Fruit fly (Drosophila melanogaster) S2 (cell line): ENCODE data around the gene RanBP3.

ENCODE experiments used
- CG8478 ChIP-seq: fragments of >200 bp; optimal IDR thresholded peaks from 2 replicates; lab custom pipeline; 2018
- CTCF ChIP-seq, 2 experiments: fragments of >200 bp; optimal IDR thresholded peaks; 2 replicates each; lab custom pipeline; 2018

The RanBP3 gene

DNA sequence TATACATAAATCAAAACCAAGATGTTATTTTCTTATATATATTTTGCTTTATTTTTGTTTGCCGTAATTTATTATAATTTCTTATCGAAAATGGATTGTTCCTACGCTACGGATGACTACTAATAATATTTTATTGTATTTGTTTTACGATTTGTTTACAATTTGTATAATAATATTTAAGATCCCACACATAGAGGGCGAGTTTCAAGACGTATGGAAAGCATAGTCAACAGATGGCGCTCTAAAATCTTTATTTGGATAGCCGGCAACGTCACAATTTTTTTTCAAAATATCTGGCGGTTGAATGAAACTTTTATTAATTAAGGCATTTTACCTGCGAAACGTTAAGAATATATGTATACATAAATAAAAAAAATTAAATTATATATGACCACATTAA lies 30.7 kb downstream of the RanBP3 start:
- TF ChIP-seq CTCF (optimal IDR thresholded peaks at IDR 0.05; lab: Kevin White, UChicago) (peak; percentile 54 to 90), CG8478 (no peak)

DNA sequence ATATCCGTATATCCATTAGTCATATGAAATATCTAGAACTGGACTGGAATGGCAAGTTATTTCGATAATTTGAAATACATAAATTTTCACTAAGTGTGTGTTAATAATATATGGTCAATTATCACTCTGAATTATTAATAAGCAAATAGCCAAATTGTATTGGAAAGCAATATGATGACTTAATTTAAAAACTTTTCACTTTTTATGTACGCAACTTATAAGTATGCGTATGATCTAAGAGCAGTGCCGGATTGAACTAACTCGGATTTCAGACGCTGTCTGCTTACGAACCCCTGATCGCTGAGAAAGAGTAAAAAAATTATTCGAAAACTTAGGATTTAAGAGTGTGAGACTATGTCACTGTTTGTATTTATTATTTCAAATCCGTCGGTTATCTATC lies 31.1 kb downstream of the RanBP3 start, which contains the start of gene CG10232:
CG10232 (minus strand) TSS at position 101 of the 400 bp plus-strand sequence.
- TF ChIP-seq CTCF (optimal IDR thresholded peaks at IDR 0.05; lab: Kevin White, UChicago) (no peak), CG8478 (no peak)

DNA sequence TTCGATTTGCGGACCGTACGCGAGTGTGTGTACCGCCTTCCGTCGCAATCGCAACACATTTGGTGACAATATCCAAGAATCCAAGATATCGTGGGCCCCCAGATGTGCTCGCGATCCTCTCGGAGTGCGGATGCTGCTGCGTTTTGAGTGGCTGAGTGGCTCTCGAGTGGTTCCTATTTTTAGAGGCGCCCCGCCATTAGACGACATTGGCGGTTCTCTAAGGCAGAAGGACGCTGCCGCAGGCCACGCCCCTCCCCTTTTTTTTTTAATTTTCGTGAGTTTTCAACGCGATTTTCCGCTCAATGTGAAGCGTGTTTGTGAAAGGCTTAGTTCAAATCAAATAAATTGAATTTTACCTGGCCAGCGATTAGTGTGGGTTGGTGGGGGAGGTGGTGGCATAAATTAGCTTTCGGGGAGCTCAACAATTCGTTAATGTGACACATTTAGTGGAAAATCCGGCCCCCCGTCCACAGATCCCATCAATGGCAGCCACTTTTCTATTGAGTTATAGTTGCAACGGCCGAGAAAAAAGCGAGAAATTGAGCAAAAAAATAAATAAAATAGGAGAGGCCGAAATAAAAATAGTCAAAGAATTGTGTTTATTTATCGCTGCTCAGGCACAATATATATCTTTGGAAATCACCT lies 34.2 kb downstream of the RanBP3 start, which contains the start of gene nau:
nau (minus strand) TSS at position 61 of the 645 bp plus-strand sequence.
- TF ChIP-seq CG8478 (no peak), CTCF (optimal IDR thresholded peaks at IDR 0.05; lab: Kevin White, UChicago) (no peak)

DNA sequence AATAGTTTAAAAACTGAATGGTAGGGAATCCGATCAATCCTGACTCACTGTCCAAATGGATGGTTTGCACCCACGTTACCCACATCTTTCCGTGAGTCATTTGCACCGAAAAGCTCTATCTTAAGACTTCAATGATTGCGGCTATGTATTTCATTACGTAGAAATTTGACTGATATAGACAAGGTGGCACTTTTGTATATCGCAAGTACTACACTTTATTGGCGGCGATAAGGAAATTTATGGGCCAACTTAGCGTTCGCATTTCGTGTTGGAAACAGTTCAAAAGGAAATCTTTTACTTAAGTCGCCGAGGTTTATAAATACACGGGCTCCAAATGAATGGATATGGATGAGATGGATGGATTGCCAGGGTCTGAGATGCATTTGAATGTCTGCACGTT lies 37.8 kb downstream of the RanBP3 start:
- TF ChIP-seq CTCF (optimal IDR thresholded peaks at IDR 0.05; lab: Kevin White, UChicago) = no peak
- no peak for TF ChIP-seq CG8478

DNA sequence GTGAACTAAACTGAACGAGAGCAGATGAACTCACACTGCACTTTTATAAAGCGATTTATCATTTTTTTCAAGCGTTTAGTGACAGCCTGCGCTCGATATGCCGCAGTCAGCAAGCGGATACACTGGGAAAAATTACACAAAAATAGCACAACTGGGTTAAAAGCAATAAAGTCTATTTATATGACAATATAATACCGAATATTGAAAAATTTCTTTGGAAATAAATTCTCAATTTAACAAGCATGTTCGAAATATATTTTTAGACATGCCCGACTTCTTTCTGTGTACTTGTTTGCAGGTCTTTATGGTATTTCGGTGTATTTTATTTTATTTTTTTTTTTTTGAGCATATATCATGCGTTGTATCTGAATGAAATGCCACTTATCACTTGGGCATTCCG lies 38.7 kb downstream of the RanBP3 start:
- no peak for TF ChIP-seq CTCF (optimal IDR thresholded peaks at IDR 0.05; lab: Kevin White, UChicago)
- no peak for TF ChIP-seq CG8478

DNA sequence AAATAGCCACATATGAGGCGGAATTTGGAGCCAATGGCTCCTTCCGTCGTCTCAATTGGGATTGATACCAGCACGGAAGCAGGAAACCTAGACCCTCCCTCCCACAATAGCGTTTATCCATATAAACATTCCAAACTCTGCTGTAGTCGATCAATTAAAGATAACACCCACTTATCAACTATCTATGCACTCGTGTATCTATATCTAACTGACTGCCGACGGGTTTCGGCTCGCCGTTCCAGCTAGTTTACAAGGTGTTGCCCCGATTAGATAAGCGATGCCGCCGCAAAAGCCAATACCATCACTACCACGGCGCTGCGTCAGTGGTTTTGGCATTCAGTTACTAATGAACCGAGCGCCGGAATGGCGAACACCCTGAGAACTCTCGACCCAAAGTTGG lies 41.4 kb downstream of the RanBP3 start, which contains the start of gene CG10300:
CG10300 (plus strand) TSS at position 333 of the 400 bp plus-strand sequence.
- TF ChIP-seq CG8478 (no peak), CTCF (optimal IDR thresholded peaks at IDR 0.05; lab: Kevin White, UChicago) (no peak)

DNA sequence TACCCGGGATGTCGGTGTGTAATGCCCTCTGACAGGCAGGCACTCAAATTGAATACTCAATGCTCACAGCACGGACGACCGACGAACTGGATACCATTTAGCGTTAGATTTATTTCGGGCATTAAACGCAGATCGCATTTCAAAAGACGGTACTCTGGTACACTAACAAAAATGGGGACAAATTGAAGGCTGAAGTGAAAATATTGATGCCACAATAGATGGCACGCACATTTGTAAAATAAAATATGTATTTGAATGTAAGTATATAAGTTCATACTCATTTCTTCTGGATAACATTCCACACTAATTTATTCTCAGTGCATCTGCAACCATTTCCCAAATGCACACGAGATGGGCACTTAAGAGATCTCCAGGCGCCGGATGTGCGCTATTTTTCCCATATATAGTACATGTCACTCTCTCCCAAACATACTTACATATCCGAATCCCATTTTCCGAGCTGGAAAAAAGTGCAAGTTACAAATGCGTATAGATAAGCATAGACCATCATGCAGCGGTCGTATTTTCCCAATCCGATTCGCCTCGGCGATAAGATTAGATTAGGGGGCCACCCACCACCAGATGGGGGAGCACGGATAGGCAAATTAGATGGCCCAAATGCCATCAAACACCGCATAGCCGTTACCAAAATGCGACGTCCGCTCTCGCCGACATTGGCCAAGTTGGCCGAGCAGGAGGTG lies 43.0 kb downstream of the RanBP3 start, which contains the start of gene CG10301:
CG10301 (plus strand) TSS at position 651 of the 701 bp plus-strand sequence.
- no peak for TF ChIP-seq CG8478
- no peak for TF ChIP-seq CTCF (optimal IDR thresholded peaks at IDR 0.05; lab: Kevin White, UChicago)

DNA sequence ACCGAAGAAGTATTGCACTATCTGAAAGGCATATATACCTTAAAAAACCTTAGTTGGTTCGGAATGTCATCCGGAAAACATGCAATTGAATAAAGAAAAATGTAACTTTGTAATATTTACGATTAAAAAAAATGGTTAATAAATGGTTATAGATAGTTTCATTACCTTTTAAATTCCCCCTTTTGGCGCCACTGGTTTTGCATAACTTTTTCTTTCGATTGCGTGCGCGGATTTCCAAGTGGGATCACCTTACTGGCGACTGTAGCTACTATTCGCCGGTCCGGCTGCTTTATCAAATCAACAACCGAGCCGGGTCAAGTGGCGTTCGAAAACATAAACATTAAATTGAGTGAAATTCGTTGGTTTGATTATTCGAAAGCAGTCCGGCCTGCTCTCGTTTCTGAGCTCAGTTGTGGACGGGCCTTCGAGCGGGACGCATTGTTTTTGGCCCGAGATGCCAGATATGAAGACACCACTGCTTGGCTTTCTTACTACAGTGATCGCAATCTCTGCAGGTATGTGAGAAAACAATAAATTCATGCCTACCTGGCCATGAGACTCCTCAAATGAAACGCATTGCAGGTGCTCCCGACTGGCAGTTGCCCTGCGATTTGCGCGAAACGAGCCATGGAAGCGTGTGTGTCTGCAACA lies 48.1 kb downstream of the RanBP3 start, which contains the start of gene Gba1b:
Gba1b (plus strand) TSS at position 422 of the 651 bp plus-strand sequence.
- TF ChIP-seq CG8478 = no peak

DNA sequence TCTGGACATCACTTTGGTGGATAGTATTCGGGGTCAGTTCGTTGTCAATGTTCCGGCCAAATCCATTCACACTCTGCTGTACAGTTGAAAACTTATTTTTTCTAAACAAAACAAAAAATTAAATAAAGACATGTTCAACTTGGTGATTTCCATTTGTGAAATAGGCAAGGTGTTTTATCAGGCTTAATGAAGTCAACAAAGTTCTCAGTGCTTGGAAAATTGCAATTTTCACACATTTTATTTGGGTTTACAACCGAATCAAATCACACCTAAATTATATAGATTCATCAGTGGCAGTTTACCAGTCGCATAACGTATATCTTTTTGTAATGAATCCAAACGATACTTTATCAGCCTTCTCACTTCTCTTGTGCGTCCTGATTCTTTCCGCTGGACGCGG lies 50.2 kb downstream of the RanBP3 start, which contains the start of gene Qsox4:
Qsox4 (plus strand) TSS at position 301 of the 400 bp plus-strand sequence.
- no peak for TF ChIP-seq CTCF (optimal IDR thresholded peaks at IDR 0.05; lab: Kevin White, UChicago)
- no peak for TF ChIP-seq CG8478
